Worm (Caenorhabditis elegans): ENCODE results near the gene tex-2.

ce11 chrII:5918149-5918697 lies 44.8 kb upstream of the tex-2 start, which contains the start of gene ptp-2:
- TF ChIP-seq lin-39 (tag; optimal IDR thresholded peaks at IDR 0.05) = no peak
- peak; percentile 25 for TF ChIP-seq R02D3.7 (tag; optimal IDR thresholded peaks at IDR 0.05)
- TF ChIP-seq ztf-11 (tag; optimal IDR thresholded peaks at IDR 0.05) = no peak
- TF ChIP-seq ctbp-1 (GFP tag; IDR thresholded peaks at IDR 0.05) = no peak
- no peak for TF ChIP-seq cey-2 (tag; optimal IDR thresholded peaks at IDR 0.05; ENCODE audit: borderline replicate concordance, insufficient read depth)
- no peak for TF ChIP-seq snpc-4 (tag; optimal IDR thresholded peaks at IDR 0.05)
- TF ChIP-seq lin-15B (tag; optimal IDR thresholded peaks at IDR 0.05) = no peak
- TF ChIP-seq ama-1 (optimal IDR thresholded peaks at IDR 0.05) = peak; percentile 5
- peak in 1 of 2 experiments; percentile 70 for TF ChIP-seq unc-62 (GFP tag; optimal IDR thresholded peaks at IDR 0.05 in 1 of 2)
- TF ChIP-seq unc-62 (tag; optimal IDR thresholded peaks at IDR 0.05) = no peak
- no peak for TF ChIP-seq ZK546.5 (tag; optimal IDR thresholded peaks at IDR 0.05)
- peak; percentile 11 for TF ChIP-seq dve-1 (tag; optimal IDR thresholded peaks at IDR 0.05; ENCODE audit: insufficient read depth)

Data from whole organism, L4 larva.